Worm (Caenorhabditis elegans) whole organism, L1 larva: Measurements from ENCODE around the gene T13C2.2.

ENCODE experiments used
- fkh-10 ChIP-seq: sonication (generic microtip); optimal IDR thresholded peaks from 2 replicates; lab custom pipeline; 2017; ENCODE audit warnings: missing biosample characterization, missing genetic modification reagents, missing genetic modification characterization
- lir-3 ChIP-seq: sonication (generic microtip); optimal IDR thresholded peaks from 2 replicates; lab custom pipeline; 2016; ENCODE audit warnings: mild to moderate bottlenecking, missing genetic modification characterization, moderate library complexity, missing compliant biosample characterization; ENCODE audit not compliant: poor library complexity
- mdl-1 ChIP-seq, 2 experiments: fragments of 150-350 bp; optimal IDR thresholded peaks; 2 replicates each; lab custom pipeline; 2014 to 2017; ENCODE audit warnings: missing biosample characterization in 2 of 2, missing genetic modification characterization in 2 of 2, inconsistent platforms in 1 of 2
- sptf-1 ChIP-seq: fragments of 150-350 bp; optimal IDR thresholded peaks from 2 replicates; lab custom pipeline; 2014; ENCODE audit warnings: missing biosample characterization, missing genetic modification characterization

DNA sequence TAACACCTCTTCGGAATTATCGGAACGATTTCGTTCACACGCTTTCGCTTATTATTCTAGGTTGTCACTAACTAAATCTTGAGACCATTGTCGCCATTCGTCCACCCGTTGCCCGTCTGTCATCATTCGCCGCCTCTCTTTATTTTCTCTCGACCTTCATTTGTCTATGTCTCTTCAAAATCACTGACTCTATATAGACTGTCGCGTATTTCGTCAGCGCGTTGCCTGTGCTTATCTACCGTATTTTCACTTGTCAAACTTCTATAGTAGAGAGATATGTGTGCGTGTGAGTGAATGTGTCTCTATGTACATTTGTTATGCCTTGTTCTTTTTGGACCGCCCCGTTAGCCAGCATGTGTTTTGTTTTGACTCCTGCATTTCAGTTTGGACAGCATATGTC is 37.1 kb downstream of the T13C2.2 start:
- TF ChIP-seq mdl-1 (tag; optimal IDR thresholded peaks at IDR 0.05; lab: Kevin White, UChicago) (peak in 1 of 2 experiments; percentile 61), lir-3 (tag; lab: Kevin White, UChicago) (no peak), fkh-10 (GFP tag; lab: Kevin White, UChicago) (no peak), sptf-1 (no peak)
